Fruit fly (Drosophila melanogaster) whole organism, adult: ENCODE data around the gene shv.
A peak's percentile ranks its signal among the peaks of the same experiment; 100 is the strongest.

Source experiments
- CG11617 ChIP-seq: fragments of 200-800 bp; sonication (Bioruptor generic); optimal IDR thresholded peaks from 2 replicates; lab custom pipeline; 2017; ENCODE audit warnings: mild to moderate bottlenecking, missing biosample characterization, missing genetic modification reagents, missing genetic modification characterization
- CG12768 ChIP-seq: fragments of 200-800 bp; sonication (Bioruptor generic); optimal IDR thresholded peaks from 2 replicates; lab custom pipeline; 2017; ENCODE audit warnings: missing biosample characterization, missing genetic modification characterization, mild to moderate bottlenecking, moderate library complexity, missing genetic modification reagents
- CG14711 ChIP-seq: fragments of 200-800 bp; sonication (Bioruptor generic); optimal IDR thresholded peaks from 2 replicates; lab custom pipeline; 2018; ENCODE audit warnings: missing biosample characterization, mild to moderate bottlenecking, missing genetic modification characterization, moderate library complexity
- CG1620 ChIP-seq: fragments of 200-800 bp; sonication (Bioruptor generic); optimal IDR thresholded peaks from 2 replicates; lab custom pipeline; 2016; ENCODE audit warnings: missing biosample characterization, missing genetic modification characterization
- CG33017 ChIP-seq: fragments of 200-800 bp; sonication (Bioruptor generic); optimal IDR thresholded peaks from 2 replicates; lab custom pipeline; 2018; ENCODE audit warnings: missing biosample characterization, mild to moderate bottlenecking, missing genetic modification characterization, moderate library complexity
- CG5204 ChIP-seq: fragments of 200-800 bp; sonication (Bioruptor generic); optimal IDR thresholded peaks from 2 replicates; lab custom pipeline; 2016; ENCODE audit warnings: missing biosample characterization, missing genetic modification characterization
- CG7045 ChIP-seq: fragments of 200-800 bp; sonication (Bioruptor generic); optimal IDR thresholded peaks from 2 replicates; lab custom pipeline; 2017; ENCODE audit warnings: missing biosample characterization, mild to moderate bottlenecking, missing genetic modification characterization
- CG7101 ChIP-seq: fragments of 200-800 bp; sonication (Bioruptor generic); optimal IDR thresholded peaks from 2 replicates; lab custom pipeline; 2018; ENCODE audit warnings: missing biosample characterization, mild to moderate bottlenecking, missing genetic modification characterization, moderate library complexity
- Clk ChIP-seq: fragments of 200-800 bp; sonication (Bioruptor generic); optimal IDR thresholded peaks from 2 replicates; lab custom pipeline; 2017; ENCODE audit warnings: missing biosample characterization, missing genetic modification characterization
- Crg-1 ChIP-seq: fragments of 200-800 bp; sonication (Bioruptor generic); optimal IDR thresholded peaks from 2 replicates; lab custom pipeline; 2016; ENCODE audit warnings: missing biosample characterization, missing genetic modification characterization
- Hr96 ChIP-seq: fragments of 200-800 bp; sonication (Bioruptor generic); optimal IDR thresholded peaks from 2 replicates; lab custom pipeline; 2016; ENCODE audit warnings: missing biosample characterization, missing genetic modification characterization
- Mnt ChIP-seq: fragments of 200-800 bp; sonication (Bioruptor generic); optimal IDR thresholded peaks from 2 replicates; lab custom pipeline; 2016; ENCODE audit warnings: missing biosample characterization, mild to moderate bottlenecking, missing genetic modification characterization
- bab1 ChIP-seq: fragments of 200-800 bp; sonication (Bioruptor generic); optimal IDR thresholded peaks from 3 replicates; lab custom pipeline; 2019; ENCODE audit warnings: missing biosample characterization, mild to moderate bottlenecking, missing genetic modification characterization, moderate library complexity
- cic ChIP-seq: fragments of 200-800 bp; sonication (Bioruptor generic); optimal IDR thresholded peaks from 2 replicates; lab custom pipeline; 2017; ENCODE audit warnings: missing biosample characterization, mild to moderate bottlenecking, missing genetic modification characterization, moderate library complexity
- cnc ChIP-seq, 2 experiments: fragments of >200 bp; optimal IDR thresholded peaks; 2 replicates each; lab custom pipeline; 2017
- kay ChIP-seq: fragments of 200-800 bp; sonication (Bioruptor generic); peaks from one replicate; lab custom pipeline; 2016; ENCODE audit warnings: missing biosample characterization, missing genetic modification characterization, borderline replicate concordance
- ovo ChIP-seq: fragments of 200-800 bp; sonication (Bioruptor generic); optimal IDR thresholded peaks from 2 replicates; lab custom pipeline; 2016; ENCODE audit warnings: missing biosample characterization, missing genetic modification characterization
- pad ChIP-seq: fragments of 200-800 bp; sonication (Bioruptor generic); optimal IDR thresholded peaks from 3 replicates; lab custom pipeline; 2017; ENCODE audit warnings: missing biosample characterization, missing genetic modification characterization, mild to moderate bottlenecking, moderate library complexity, missing genetic modification reagents
- tj ChIP-seq: fragments of 200-800 bp; sonication (Bioruptor generic); optimal IDR thresholded peaks from 3 replicates; lab custom pipeline; 2017; ENCODE audit warnings: missing biosample characterization, mild to moderate bottlenecking, missing genetic modification characterization, moderate library complexity
- toe ChIP-seq: fragments of 200-800 bp; sonication (Bioruptor generic); optimal IDR thresholded peaks from 2 replicates; lab custom pipeline; 2016; ENCODE audit warnings: missing biosample characterization, missing genetic modification characterization

The shv gene

dm6 chr2L:455738-456137, 2.8 kb downstream of the shv start:
- TF ChIP-seq CG5204 (GFP tag; lab: Kevin White, UChicago) (no peak), CG33017 (no peak), tj (no peak), Hr96 (GFP tag; lab: Kevin White, UChicago) (no peak), CG11617 (GFP tag; lab: Kevin White, UChicago) (no peak), CG14711 (tag; lab: Kevin White, UChicago) (no peak), cic (no peak), ovo (GFP tag; lab: Kevin White, UChicago) (no peak), Mnt (GFP tag; lab: Kevin White, UChicago) (no peak), bab1 (GFP tag; lab: Kevin White, UChicago) (no peak), CG7101 (no peak), cnc (optimal IDR thresholded peaks at IDR 0.05; lab: Kevin White, UChicago) (no peak), CG12768 (GFP tag; lab: Kevin White, UChicago) (no peak), CG7045 (GFP tag; lab: Kevin White, UChicago) (no peak), Crg-1 (GFP tag; lab: Kevin White, UChicago) (no peak), Clk (GFP tag; lab: Kevin White, UChicago) (no peak), pad (GFP tag; lab: Kevin White, UChicago) (no peak), kay (GFP tag; lab: Kevin White, UChicago) (no peak), toe (no peak), CG1620 (GFP tag; lab: Kevin White, UChicago) (no peak)

dm6 chr2L:467683-468082, 14.8 kb downstream of the shv start:
- TF ChIP-seq Mnt (GFP tag; lab: Kevin White, UChicago) (no peak), ovo (GFP tag; lab: Kevin White, UChicago) (no peak), kay (GFP tag; lab: Kevin White, UChicago) (no peak), Hr96 (GFP tag; lab: Kevin White, UChicago) (no peak), CG33017 (no peak), tj (no peak), CG7045 (GFP tag; lab: Kevin White, UChicago) (no peak), cnc (optimal IDR thresholded peaks at IDR 0.05; lab: Kevin White, UChicago) (no peak), pad (GFP tag; lab: Kevin White, UChicago) (no peak), CG5204 (GFP tag; lab: Kevin White, UChicago) (no peak), CG12768 (GFP tag; lab: Kevin White, UChicago) (no peak)

- peak; percentile 50 for TF ChIP-seq CG11617 (GFP tag; lab: Kevin White, UChicago)
- peak; percentile 74 for TF ChIP-seq CG14711 (tag; lab: Kevin White, UChicago)
- TF ChIP-seq kay (GFP tag; lab: Kevin White, UChicago) = peak; percentile 89
- no peak for TF ChIP-seq Crg-1 (GFP tag; lab: Kevin White, UChicago)
- TF ChIP-seq cic = peak; percentile 84
- TF ChIP-seq Clk (GFP tag; lab: Kevin White, UChicago) = no peak
- TF ChIP-seq toe = no peak
- TF ChIP-seq bab1 (GFP tag; lab: Kevin White, UChicago) = no peak
- no peak for TF ChIP-seq cnc (optimal IDR thresholded peaks at IDR 0.05; lab: Kevin White, UChicago)
- peak; percentile 14 for TF ChIP-seq pad (GFP tag; lab: Kevin White, UChicago)
- peak; percentile 63 for TF ChIP-seq CG33017
- TF ChIP-seq CG12768 (GFP tag; lab: Kevin White, UChicago) = peak; percentile 65
- peak; percentile 68 for TF ChIP-seq CG7101
- TF ChIP-seq CG7045 (GFP tag; lab: Kevin White, UChicago) = peak; percentile 18
- peak; percentile 32 for TF ChIP-seq Hr96 (GFP tag; lab: Kevin White, UChicago)
- TF ChIP-seq CG1620 (GFP tag; lab: Kevin White, UChicago) = no peak
- no peak for TF ChIP-seq Mnt (GFP tag; lab: Kevin White, UChicago)
- peak; percentile 60 for TF ChIP-seq tj
- peak; percentile 48 for TF ChIP-seq CG5204 (GFP tag; lab: Kevin White, UChicago)
- TF ChIP-seq ovo (GFP tag; lab: Kevin White, UChicago) = no peak
These were observed 15.9 kb downstream of the shv start for dm6 chr2L:468745-469358.

- TF ChIP-seq kay (GFP tag; lab: Kevin White, UChicago) (peak; percentile 28), Crg-1 (GFP tag; lab: Kevin White, UChicago) (no peak), CG14711 (tag; lab: Kevin White, UChicago) (no peak), toe (no peak)
These were observed 17.0 kb downstream of the shv start for dm6 chr2L:469912-470311.

dm6 chr2L:470336-470934, 17.5 kb downstream of the shv start:
- TF ChIP-seq CG1620 (GFP tag; lab: Kevin White, UChicago) (no peak), CG5204 (GFP tag; lab: Kevin White, UChicago) (peak; percentile 22), Clk (GFP tag; lab: Kevin White, UChicago) (peak; percentile 16), CG14711 (tag; lab: Kevin White, UChicago) (peak; percentile 56), pad (GFP tag; lab: Kevin White, UChicago) (peak; percentile 34), CG11617 (GFP tag; lab: Kevin White, UChicago) (no peak), CG12768 (GFP tag; lab: Kevin White, UChicago) (peak; percentile 94), Crg-1 (GFP tag; lab: Kevin White, UChicago) (peak; percentile 42), Mnt (GFP tag; lab: Kevin White, UChicago) (peak; percentile 29), bab1 (GFP tag; lab: Kevin White, UChicago) (peak; percentile 47), cic (peak; percentile 61), CG33017 (peak; percentile 59), cnc (optimal IDR thresholded peaks at IDR 0.05; lab: Kevin White, UChicago) (no peak), kay (GFP tag; lab: Kevin White, UChicago) (peak; percentile 75), Hr96 (GFP tag; lab: Kevin White, UChicago) (peak; percentile 58), ovo (GFP tag; lab: Kevin White, UChicago) (no peak), toe (peak; percentile 18), CG7045 (GFP tag; lab: Kevin White, UChicago) (peak; percentile 49), CG7101 (peak; percentile 55), tj (no peak)
